Worm (Caenorhabditis elegans): ENCODE measurements around the gene B0244.4.

DNA sequence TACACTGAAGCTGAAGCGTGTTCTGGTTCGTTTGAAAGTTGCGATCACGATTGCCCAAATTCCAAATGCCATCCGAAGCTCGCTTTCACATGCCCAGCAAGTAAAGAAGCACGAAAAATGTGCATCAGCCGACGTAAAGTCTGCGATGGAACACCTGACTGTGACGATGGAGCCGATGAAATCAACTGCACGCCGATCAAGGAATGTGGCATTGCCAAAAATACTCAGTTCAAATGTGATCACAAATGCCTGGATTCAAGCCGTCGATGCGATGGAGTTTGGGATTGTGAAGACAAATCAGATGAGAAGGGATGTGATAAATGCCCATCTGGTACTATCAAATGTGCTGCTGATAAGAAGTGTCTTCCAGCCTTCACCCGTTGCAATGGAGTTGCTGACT lies 17.9 kb upstream of the B0244.4 start:
- TF ChIP-seq W03F9.2 (tag; optimal IDR thresholded peaks at IDR 0.05) (no peak), dao-5 (tag; optimal IDR thresholded peaks at IDR 0.05) (no peak), him-1 (tag; optimal IDR thresholded peaks at IDR 0.05) (no peak)
